Fruit fly (Drosophila melanogaster) whole organism, wandering third instar larva: ENCODE data around the gene CG14294.

Experiments
- CG9705 ChIP-seq: fragments of 200-800 bp; sonication (Bioruptor generic); optimal IDR thresholded peaks from 2 replicates; lab custom pipeline; 2018; ENCODE audit warnings: missing biosample characterization, mild to moderate bottlenecking, missing genetic modification characterization
- GATAd ChIP-seq: sonication (Bioruptor generic); optimal IDR thresholded peaks from 2 replicates; lab custom pipeline; 2016; ENCODE audit warnings: missing biosample characterization, missing genetic modification characterization
- Hr78 ChIP-seq: fragments of >200 bp; optimal IDR thresholded peaks from 2 replicates; lab custom pipeline; 2017; ENCODE audit warnings: missing biosample characterization, missing genetic modification characterization
- Jra ChIP-seq: sonication (Bioruptor generic); optimal IDR thresholded peaks from 2 replicates; lab custom pipeline; 2016; ENCODE audit warnings: missing biosample characterization, missing genetic modification characterization
- Myc ChIP-seq: fragments of >200 bp; optimal IDR thresholded peaks from 2 replicates; lab custom pipeline; 2017
- OdsH ChIP-seq: fragments of 200-800 bp; sonication (Bioruptor generic); optimal IDR thresholded peaks from 2 replicates; lab custom pipeline; 2016; ENCODE audit warnings: missing biosample characterization, mild to moderate bottlenecking, missing genetic modification characterization
- Vsx2 ChIP-seq: fragments of 200-300, 225-300 bp; sonication (Bioruptor generic); optimal IDR thresholded peaks from 2 replicates; lab custom pipeline; 2018; ENCODE audit warnings: missing biosample characterization, missing genetic modification characterization; ENCODE audit not compliant: partially characterized antibody
- dsf ChIP-seq: sonication (Bioruptor generic); optimal IDR thresholded peaks from 2 replicates; lab custom pipeline; 2016; ENCODE audit warnings: missing biosample characterization, missing genetic modification characterization, borderline replicate concordance
- foxo ChIP-seq, 2 experiments: fragments of 200-800 bp; sonication (Bioruptor generic); optimal IDR thresholded peaks; 2 replicates in 1 of 2; 3 replicates in 1 of 2; lab custom pipeline; 2016 to 2017; ENCODE audit warnings: missing biosample characterization in 2 of 2, missing genetic modification characterization in 2 of 2
- h ChIP-seq: fragments of 200-800 bp; sonication (Bioruptor generic); optimal IDR thresholded peaks from 3 replicates; lab custom pipeline; 2016; ENCODE audit warnings: missing biosample characterization, mild to moderate bottlenecking, missing genetic modification characterization
- jim ChIP-seq: fragments of 175-275, 200-325 bp; sonication (Bioruptor generic); optimal IDR thresholded peaks from 2 replicates; lab custom pipeline; 2016; ENCODE audit warnings: missing biosample characterization, mild to moderate bottlenecking, missing genetic modification characterization
- lola ChIP-seq: fragments of >200 bp; optimal IDR thresholded peaks from 2 replicates; lab custom pipeline; 2017; ENCODE audit warnings: missing biosample characterization, missing genetic modification characterization
- pan ChIP-seq: fragments of >200 bp; optimal IDR thresholded peaks from 2 replicates; lab custom pipeline; 2017

- TF ChIP-seq GATAd (GFP tag; lab: Kevin White, UChicago) (no peak), Jra (no peak), Myc (lab: Kevin White, UChicago) (no peak), pan (no peak), dsf (GFP tag; lab: Kevin White, UChicago) (no peak), lola (GFP tag; lab: Kevin White, UChicago) (no peak), OdsH (GFP tag; lab: Kevin White, UChicago) (no peak), foxo (GFP tag; optimal IDR thresholded peaks at IDR 0.05; lab: Kevin White, UChicago) (no peak), h (GFP tag; lab: Kevin White, UChicago) (no peak), Vsx2 (no peak), CG9705 (no peak), jim (no peak), Hr78 (GFP tag; lab: Kevin White, UChicago) (no peak)
Measured at dm6 chr3R:18931725-18932124, 29.7 kb upstream of the CG14294 start.
